Worm (Caenorhabditis elegans) whole organism, L3 larva: ENCODE measurements around the gene flp-18.

Source experiments
- elt-1 ChIP-seq: fragments of 150-350 bp; optimal IDR thresholded peaks from 2 replicates; lab custom pipeline; 2014; ENCODE audit warnings: missing biosample characterization, missing genetic modification characterization
- elt-3 ChIP-seq, 3 experiments: fragments of 150-350 bp in 1 of 3; sonication (generic microtip) in 2 of 3; optimal IDR thresholded peaks; 2 replicates in 2 of 3; 4 replicates in 1 of 3; lab custom pipeline; 2014 to 2017; ENCODE audit warnings: missing biosample characterization in 3 of 3, missing genetic modification characterization in 3 of 3
- fkh-2 ChIP-seq: fragments of 150-350 bp; optimal IDR thresholded peaks from 2 replicates; lab custom pipeline; 2014; ENCODE audit warnings: missing biosample characterization, missing genetic modification reagents, missing genetic modification characterization
- fos-1 ChIP-seq: fragments of 150-350 bp; optimal IDR thresholded peaks from 2 replicates; lab custom pipeline; 2014; ENCODE audit warnings: missing biosample characterization, missing genetic modification characterization
- hmg-11 ChIP-seq: sonication (generic microtip); optimal IDR thresholded peaks from 2 replicates; lab custom pipeline; 2016; ENCODE audit warnings: missing genetic modification characterization, missing compliant biosample characterization
- lin-15B ChIP-seq: fragments of 150-350 bp; optimal IDR thresholded peaks from 2 replicates; lab custom pipeline; 2014; ENCODE audit warnings: missing biosample characterization, missing genetic modification characterization
- lin-39 ChIP-seq: fragments of 150-350 bp; optimal IDR thresholded peaks from 2 replicates; lab custom pipeline; 2018; ENCODE audit warnings: missing biosample characterization, missing genetic modification reagents, missing genetic modification characterization
- lsy-12 ChIP-seq: sonication (generic microtip); optimal IDR thresholded peaks from 2 replicates; lab custom pipeline; 2016; ENCODE audit warnings: mild to moderate bottlenecking, missing genetic modification characterization, missing compliant biosample characterization
- nhr-23 ChIP-seq: fragments of 150-350 bp; optimal IDR thresholded peaks from 2 replicates; lab custom pipeline; 2014; ENCODE audit warnings: missing biosample characterization, missing genetic modification reagents, missing genetic modification characterization
- nhr-237 ChIP-seq: fragments of 150-350 bp; optimal IDR thresholded peaks from 2 replicates; lab custom pipeline; 2014; ENCODE audit warnings: missing biosample characterization, missing genetic modification characterization
- nhr-43 ChIP-seq: sonication (generic microtip); optimal IDR thresholded peaks from 2 replicates; lab custom pipeline; 2016; ENCODE audit warnings: mild to moderate bottlenecking, missing genetic modification characterization, missing compliant biosample characterization; ENCODE audit not compliant: poor library complexity, severe bottlenecking
- nhr-77 ChIP-seq: fragments of 150-350 bp; optimal IDR thresholded peaks from 2 replicates; lab custom pipeline; 2014; ENCODE audit warnings: missing biosample characterization, missing genetic modification characterization
- unc-62 ChIP-seq: fragments of 150-350 bp; sonication (generic microtip); optimal IDR thresholded peaks from 4 replicates; lab custom pipeline; 2014; ENCODE audit warnings: missing biosample characterization, missing genetic modification reagents, missing genetic modification characterization
- ztf-4 ChIP-seq: fragments of 150-350 bp; optimal IDR thresholded peaks from 2 replicates; lab custom pipeline; 2014; ENCODE audit warnings: missing biosample characterization, missing genetic modification characterization

DNA sequence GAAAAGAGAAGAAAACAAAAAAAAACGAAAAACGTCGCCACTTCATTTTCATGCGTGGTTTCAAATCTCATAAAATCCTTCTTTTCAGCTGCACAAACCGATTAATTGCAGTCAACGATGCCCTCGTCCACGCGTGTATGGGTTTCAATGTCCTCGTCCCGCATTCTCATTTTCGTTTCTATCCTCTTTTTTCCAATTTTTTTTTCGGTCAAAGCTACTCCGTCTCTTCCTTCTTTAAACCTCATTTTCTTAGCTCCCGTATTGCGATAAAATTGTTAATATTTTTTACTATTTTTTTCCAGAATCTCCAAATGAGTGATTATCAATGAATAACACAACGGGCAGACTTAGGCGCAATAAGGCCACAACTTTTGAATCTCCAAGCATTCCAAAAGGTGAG lies 42.2 kb downstream of the flp-18 start, which contains the start of gene aakg-3:
- TF ChIP-seq nhr-23 (no peak), fos-1 (no peak), nhr-237 (tag; lab: Kevin White, UChicago) (no peak), elt-1 (tag; lab: Kevin White, UChicago) (no peak), lsy-12 (tag; lab: Kevin White, UChicago) (no peak), elt-3 (tag; optimal IDR thresholded peaks at IDR 0.05; lab: Kevin White, UChicago) (no peak), fkh-2 (tag; lab: Kevin White, UChicago) (no peak), nhr-77 (tag; lab: Kevin White, UChicago) (no peak), nhr-43 (tag; lab: Kevin White, UChicago) (no peak), lin-39 (tag; lab: Kevin White, UChicago) (no peak), lin-15B (no peak), hmg-11 (tag; lab: Kevin White, UChicago) (no peak), ztf-4 (tag; lab: Kevin White, UChicago) (no peak), unc-62 (GFP tag; lab: Kevin White, UChicago) (no peak)
